Worm (Caenorhabditis elegans) whole organism, L4/young adult: ENCODE data around the gene spp-9.

Experiments
- W03F9.2 ChIP-seq: fragments of 150-350 bp; optimal IDR thresholded peaks from 2 replicates; lab custom pipeline; 2014; ENCODE audit warnings: missing biosample characterization, missing genetic modification characterization
- dao-5 ChIP-seq: sonication (generic microtip); optimal IDR thresholded peaks from 2 replicates; lab custom pipeline; 2016; ENCODE audit warnings: missing genotype, missing genetic modification characterization, moderate library complexity, missing compliant biosample characterization
- him-1 ChIP-seq: sonication (generic microtip); optimal IDR thresholded peaks from 2 replicates; lab custom pipeline; 2016; ENCODE audit warnings: missing genotype, missing genetic modification reagents, missing genetic modification characterization, missing compliant biosample characterization

ce11 chrX:11489830-11490229 lies 2.2 kb downstream of the spp-9 start, which contains the start of gene spp-21:
- TF ChIP-seq W03F9.2 (no peak), dao-5 (tag; lab: Kevin White, UChicago) (no peak), him-1 (tag; lab: Kevin White, UChicago) (no peak)
